Fruit fly (Drosophila melanogaster): ENCODE data around the gene SMC3.

- TF ChIP-seq kay (GFP tag; ENCODE audit: borderline replicate concordance) (no peak), Clk (GFP tag; optimal IDR thresholded peaks at IDR 0.05) (no peak)
These were observed 13.3 kb downstream of the SMC3 start for dm6 chrX:16579978-16580377.
